Fruit fly (Drosophila melanogaster) whole organism: Measurements from ENCODE around the gene Brd7-9.
"Not testable (repeated sequence)": the region's sequence is repeated elsewhere in the genome, so short reads cannot be mapped to it uniquely, and the experiment has no call there.

ENCODE experiments used
- CG8478 ChIP-seq: fragments of >200 bp; optimal IDR thresholded peaks from 2 replicates; lab custom pipeline; 2018; ENCODE audit warnings: inconsistent platforms
- Dll ChIP-seq: fragments of >200 bp; optimal IDR thresholded peaks from 2 replicates; lab custom pipeline; 2017
- EcR ChIP-seq, 2 experiments: fragments of >200 bp; optimal IDR thresholded peaks; 2 replicates each; lab custom pipeline; 2017; ENCODE audit warnings: missing biosample characterization in 2 of 2, missing genetic modification characterization in 2 of 2, missing genetic modification reagents in 2 of 2
- pan ChIP-seq: fragments of >200 bp; optimal IDR thresholded peaks from 2 replicates; lab custom pipeline; 2017
- psq ChIP-seq: fragments of >200 bp; optimal IDR thresholded peaks from 2 replicates; lab custom pipeline; 2017
- usp ChIP-seq: fragments of >200 bp; optimal IDR thresholded peaks from 2 replicates; lab custom pipeline; 2017; ENCODE audit warnings: missing biosample characterization, missing genetic modification characterization, mixed read lengths

- TF ChIP-seq psq (lab: Kevin White, UChicago); Dll (lab: Kevin White, UChicago); pan (lab: Kevin White, UChicago); EcR (GFP tag; optimal IDR thresholded peaks at IDR 0.05; lab: Kevin White, UChicago); CG8478; usp: not testable (repeated sequence)
Measured at dm6 chr2L:7738709-7739108, 44.0 kb upstream of the Brd7-9 start, which contains the start of gene CG31904.
